Fruit fly (Drosophila melanogaster) whole organism, embryonic: ENCODE data around the gene CG7685.

ENCODE experiments used
- B-H2 ChIP-seq: fragments of 200-800 bp; sonication (Bioruptor generic); optimal IDR thresholded peaks from 2 replicates; lab custom pipeline; 2018; ENCODE audit warnings: missing biosample characterization, mild to moderate bottlenecking, missing genetic modification characterization
- CG11504 ChIP-seq: fragments of 200-800 bp; sonication (Bioruptor generic); optimal IDR thresholded peaks from 3 replicates; lab custom pipeline; 2019; ENCODE audit warnings: missing biosample characterization, mild to moderate bottlenecking, missing genetic modification characterization, moderate library complexity
- CG11723 ChIP-seq: fragments of 200-800 bp; sonication (Bioruptor generic); optimal IDR thresholded peaks from 2 replicates; lab custom pipeline; 2017; ENCODE audit warnings: missing biosample characterization, mild to moderate bottlenecking, missing genetic modification characterization
- CG12942 ChIP-seq: fragments of 200-800 bp; sonication (Bioruptor generic); optimal IDR thresholded peaks from 3 replicates; lab custom pipeline; 2016; ENCODE audit warnings: missing biosample characterization, missing genetic modification characterization
- CG13123 ChIP-seq: fragments of 200-800 bp; sonication (Bioruptor generic); optimal IDR thresholded peaks from 2 replicates; lab custom pipeline; 2016; ENCODE audit warnings: missing biosample characterization, missing genetic modification characterization
- CG14050 ChIP-seq: fragments of 200-800 bp; sonication (Bioruptor generic); IDR thresholded peaks from 3 replicates; pipeline ENCODE4 v1.3.6; 2022; ENCODE audit warnings: missing biosample characterization, missing genetic modification characterization
- CG14965 ChIP-seq: fragments of 200-800 bp; sonication (Bioruptor generic); optimal IDR thresholded peaks from 2 replicates; lab custom pipeline; 2016; ENCODE audit warnings: missing biosample characterization, missing genetic modification characterization, borderline replicate concordance
- CG15479 ChIP-seq: fragments of 200-800 bp; sonication (Bioruptor generic); optimal IDR thresholded peaks from 3 replicates; lab custom pipeline; 2019; ENCODE audit warnings: missing biosample characterization, mild to moderate bottlenecking, missing genetic modification characterization, moderate library complexity
- CG18011 ChIP-seq: fragments of 200-800 bp; sonication (Bioruptor generic); optimal IDR thresholded peaks from 2 replicates; lab custom pipeline; 2017; ENCODE audit warnings: missing biosample characterization, missing genetic modification characterization, mild to moderate bottlenecking, moderate library complexity, missing genotype
- CG18619 ChIP-seq: fragments of 200-800 bp; sonication (Bioruptor generic); optimal IDR thresholded peaks from 3 replicates; lab custom pipeline; 2017; ENCODE audit warnings: missing biosample characterization, mild to moderate bottlenecking, missing genetic modification characterization
- CG18764 ChIP-seq: fragments of 200-800 bp; sonication (Bioruptor generic); optimal IDR thresholded peaks from 3 replicates; lab custom pipeline; 2016; ENCODE audit warnings: missing biosample characterization, missing genetic modification characterization
- CG33213 ChIP-seq: fragments of 200-800 bp; sonication (Bioruptor generic); optimal IDR thresholded peaks from 3 replicates; lab custom pipeline; 2016; ENCODE audit warnings: missing biosample characterization, missing genetic modification characterization
- CG4404 ChIP-seq: fragments of 200-800 bp; sonication (Bioruptor generic); IDR thresholded peaks from 2 replicates; pipeline ENCODE4 v1.3.6; 2022; ENCODE audit warnings: missing biosample characterization, missing genetic modification characterization
- CG5180 ChIP-seq: fragments of 200-800 bp; sonication (Bioruptor generic); optimal IDR thresholded peaks from 3 replicates; lab custom pipeline; 2017; ENCODE audit warnings: missing biosample characterization, missing genetic modification characterization, mild to moderate bottlenecking, moderate library complexity, missing genetic modification reagents
- Chrac-16 ChIP-seq: fragments of 200-800 bp; sonication (Bioruptor generic); optimal IDR thresholded peaks from 3 replicates; lab custom pipeline; 2016; ENCODE audit warnings: missing biosample characterization, missing genetic modification characterization
- D ChIP-seq, 2 experiments: fragments of 200-800 bp in 1 of 2; fragments of >200 bp in 1 of 2; sonication (Bioruptor generic) in 1 of 2; optimal IDR thresholded peaks; 2 replicates in 1 of 2; 3 replicates in 1 of 2; lab custom pipeline; 2017; ENCODE audit warnings: mild to moderate bottlenecking in 1 of 2, missing biosample characterization in 1 of 2, missing genetic modification characterization in 1 of 2, missing genetic modification reagents in 1 of 2
- D19A ChIP-seq: fragments of 200-800 bp; optimal IDR thresholded peaks from 3 replicates; lab custom pipeline; 2019; ENCODE audit warnings: missing biosample characterization, mild to moderate bottlenecking, missing genetic modification characterization, moderate library complexity
- Elba2 ChIP-seq: fragments of 200-800 bp; sonication (Bioruptor generic); optimal IDR thresholded peaks from 3 replicates; lab custom pipeline; 2016; ENCODE audit warnings: missing biosample characterization, missing genetic modification characterization
- Fer3 ChIP-seq: fragments of 200-800 bp; sonication (Bioruptor generic); optimal IDR thresholded peaks from 2 replicates; lab custom pipeline; 2018; ENCODE audit warnings: missing biosample characterization, mild to moderate bottlenecking, missing genetic modification characterization, moderate library complexity
- HLHmδ ChIP-seq: fragments of 200-800 bp; sonication (Bioruptor generic); optimal IDR thresholded peaks from 2 replicates; lab custom pipeline; 2018; ENCODE audit warnings: missing biosample characterization, mild to moderate bottlenecking, missing genetic modification characterization, moderate library complexity
- Hey ChIP-seq: fragments of 200-800 bp; sonication (Bioruptor generic); optimal IDR thresholded peaks from 3 replicates; lab custom pipeline; 2018; ENCODE audit warnings: missing biosample characterization, mild to moderate bottlenecking, missing genetic modification characterization
- Hr78 ChIP-seq, 2 experiments: fragments of 200-800 bp in 1 of 2; fragments of >200 bp in 1 of 2; sonication (Bioruptor generic) in 1 of 2; optimal IDR thresholded peaks; 2 replicates each; lab custom pipeline; 2017 to 2019; ENCODE audit warnings: missing biosample characterization in 2 of 2, missing genetic modification characterization in 2 of 2, mild to moderate bottlenecking in 1 of 2, moderate library complexity in 1 of 2
- Lhr ChIP-seq: fragments of 200-800 bp; sonication (Bioruptor generic); optimal IDR thresholded peaks from 3 replicates; lab custom pipeline; 2017; ENCODE audit warnings: mild to moderate bottlenecking, missing biosample characterization, missing genetic modification reagents, missing genetic modification characterization
- Myb ChIP-seq: fragments of 200-800 bp; sonication (Bioruptor generic); optimal IDR thresholded peaks from 2 replicates; lab custom pipeline; 2016; ENCODE audit warnings: missing biosample characterization, missing genetic modification characterization
- Oaz ChIP-seq: fragments of 200-800 bp; sonication (Bioruptor generic); IDR thresholded peaks from 2 replicates; pipeline ENCODE4 v1.3.6; 2022; ENCODE audit warnings: missing biosample characterization, missing genetic modification characterization
- Pdp1 ChIP-seq, 2 experiments: fragments of 200-800 bp; sonication (Bioruptor generic); optimal IDR thresholded peaks; 3 replicates each; lab custom pipeline; 2016; ENCODE audit warnings: missing biosample characterization in 2 of 2, missing genetic modification characterization in 2 of 2, mild to moderate bottlenecking in 1 of 2, moderate library complexity in 1 of 2
- Ravus ChIP-seq: fragments of 200-800 bp; sonication (Bioruptor generic); IDR thresholded peaks from 2 replicates; pipeline ENCODE4 v1.3.6; 2022; ENCODE audit warnings: missing biosample characterization, missing genetic modification characterization
- Sox102F ChIP-seq: fragments of 200-800 bp; sonication (Bioruptor generic); optimal IDR thresholded peaks from 2 replicates; lab custom pipeline; 2018; ENCODE audit warnings: missing biosample characterization, mild to moderate bottlenecking, missing genetic modification characterization, moderate library complexity
- Vsx1 ChIP-seq: fragments of 200-800 bp; sonication (Bioruptor generic); optimal IDR thresholded peaks from 2 replicates; lab custom pipeline; 2017; ENCODE audit warnings: missing biosample characterization, mild to moderate bottlenecking, missing genetic modification characterization, missing genetic modification reagents
- bab2 ChIP-seq: fragments of 200-800 bp; sonication (Bioruptor generic); optimal IDR thresholded peaks from 2 replicates; lab custom pipeline; 2016; ENCODE audit warnings: missing biosample characterization, missing genetic modification characterization
- br ChIP-seq: fragments of >200 bp; optimal IDR thresholded peaks from 2 replicates; lab custom pipeline; 2017
- cas ChIP-seq: fragments of 200-800 bp; sonication (Bioruptor generic); IDR thresholded peaks from 2 replicates; pipeline ENCODE4 v1.3.6; 2022; ENCODE audit warnings: missing biosample characterization, missing genetic modification characterization
- chm ChIP-seq: fragments of 200-800 bp; sonication (Bioruptor generic); IDR thresholded peaks from 2 replicates; pipeline ENCODE4 v1.3.6; 2022; ENCODE audit warnings: missing biosample characterization, missing genetic modification characterization
- chn ChIP-seq: fragments of 200-800 bp; sonication (Bioruptor generic); optimal IDR thresholded peaks from 2 replicates; lab custom pipeline; 2016; ENCODE audit warnings: missing biosample characterization, missing genetic modification characterization
- eve ChIP-seq, 2 experiments: fragments of >200 bp; optimal IDR thresholded peaks; 2 replicates each; lab custom pipeline; 2017; ENCODE audit warnings: missing biosample characterization in 2 of 2, missing genetic modification characterization in 2 of 2
- gcm2 ChIP-seq: fragments of 200-800 bp; sonication (Bioruptor generic); optimal IDR thresholded peaks from 2 replicates; lab custom pipeline; 2016; ENCODE audit warnings: missing biosample characterization, missing genetic modification characterization
- gsb ChIP-seq: fragments of 200-800 bp; sonication (Bioruptor generic); IDR thresholded peaks from 2 replicates; pipeline ENCODE4 v1.3.6; 2022; ENCODE audit warnings: missing biosample characterization, missing genetic modification characterization
- ind ChIP-seq: fragments of 200-800 bp; sonication (Bioruptor generic); optimal IDR thresholded peaks from 3 replicates; lab custom pipeline; 2016; ENCODE audit warnings: missing biosample characterization, missing genetic modification characterization
- luna ChIP-seq: fragments of 200-800 bp; sonication (Bioruptor generic); optimal IDR thresholded peaks from 2 replicates; lab custom pipeline; 2016; ENCODE audit warnings: missing biosample characterization, missing genetic modification characterization
- nerfin-2 ChIP-seq: fragments of 200-800 bp; sonication (Bioruptor generic); IDR thresholded peaks from 2 replicates; pipeline ENCODE4 v1.3.6; 2022; ENCODE audit warnings: missing biosample characterization, missing genetic modification characterization; ENCODE audit not compliant: partially characterized antibody
- nom ChIP-seq: fragments of 200-800 bp; sonication (Bioruptor generic); optimal IDR thresholded peaks from 2 replicates; lab custom pipeline; 2017; ENCODE audit warnings: missing biosample characterization, missing genetic modification characterization, mild to moderate bottlenecking, moderate library complexity, missing genetic modification reagents
- repo ChIP-seq: fragments of 200-800 bp; sonication (Bioruptor generic); optimal IDR thresholded peaks from 2 replicates; lab custom pipeline; 2016; ENCODE audit warnings: missing biosample characterization, missing genetic modification characterization
- sc ChIP-seq, 3 experiments: fragments of >200 bp in 2 of 3; fragments of 200-800 bp in 1 of 3; sonication (Bioruptor generic) in 1 of 3; optimal IDR thresholded peaks; 2 replicates in 2 of 3; 3 replicates in 1 of 3; lab custom pipeline; 2017; ENCODE audit warnings: mild to moderate bottlenecking in 1 of 3, missing biosample characterization in 1 of 3, missing genetic modification characterization in 1 of 3, missing genetic modification reagents in 1 of 3
- ssp ChIP-seq: fragments of 200-800 bp; sonication (Bioruptor generic); IDR thresholded peaks from 2 replicates; pipeline ENCODE4 v1.3.6; 2022; ENCODE audit warnings: missing biosample characterization, missing genetic modification characterization
- ttk ChIP-seq: fragments of 200-800 bp; sonication (Bioruptor generic); IDR thresholded peaks from 2 replicates; pipeline ENCODE4 v2.1.2; 2022; ENCODE audit warnings: missing biosample characterization, missing genetic modification characterization
- wdn ChIP-seq: fragments of 200-800 bp; sonication (Bioruptor generic); IDR thresholded peaks from 2 replicates; pipeline ENCODE4 v1.3.6; 2022; ENCODE audit warnings: missing biosample characterization, missing genetic modification characterization
- wor ChIP-seq: fragments of 200-800 bp; sonication (Bioruptor generic); IDR thresholded peaks from 2 replicates; pipeline ENCODE4 v1.3.6; 2022; ENCODE audit warnings: missing biosample characterization, missing genetic modification characterization

The CG7685 gene

dm6 chr3R:18396801-18397604 lies 7.7 kb upstream of the CG7685 start, which contains the start of gene Vti1b (continued):
- TF ChIP-seq CG11723 (GFP tag; lab: Kevin White, UChicago) (peak; percentile 92), Myb (GFP tag; lab: Kevin White, UChicago) (peak; percentile 70), D19A (tag; lab: Kevin White, UChicago) (peak; percentile 91), wor (GFP tag; lab: Robert Waterston, UW) (peak; percentile 93), Vsx1 (GFP tag; lab: Kevin White, UChicago) (peak; percentile 87), gsb (GFP tag; lab: Robert Waterston, UW) (peak; percentile 74), CG5180 (peak; percentile 81), CG33213 (GFP tag; lab: Kevin White, UChicago) (peak; percentile 93), Ravus (peak; percentile 82), CG18011 (GFP tag; lab: Kevin White, UChicago) (peak; percentile 73), nom (GFP tag; lab: Kevin White, UChicago) (peak; percentile 82), Hey (tag; lab: Kevin White, UChicago) (peak; percentile 0), ttk (peak; percentile 92), Pdp1 (GFP tag; optimal IDR thresholded peaks at IDR 0.05; lab: Kevin White, UChicago) (peak; percentile 86 to 94), br (lab: Kevin White, UChicago) (no peak), Lhr (peak; percentile 73), CG15479 (GFP tag; lab: Kevin White, UChicago) (no peak), B-H2 (GFP tag; lab: Kevin White, UChicago) (peak; percentile 42), luna (GFP tag; lab: Kevin White, UChicago) (peak; percentile 81), CG4404 (GFP tag; lab: Robert Waterston, UW) (peak; percentile 85), Hr78 (GFP tag; optimal IDR thresholded peaks at IDR 0.05; lab: Kevin White, UChicago) (peak in 1 of 2 experiments; percentile 89), CG14050 (GFP tag; lab: Robert Waterston, UW) (peak; percentile 90), Chrac-16 (GFP tag; lab: Kevin White, UChicago) (peak; percentile 96), gcm2 (GFP tag; lab: Kevin White, UChicago) (peak; percentile 91), D (optimal IDR thresholded peaks at IDR 0.05; lab: Kevin White, UChicago) (peak; percentile 15), D (GFP tag; optimal IDR thresholded peaks at IDR 0.05; lab: Kevin White, UChicago) (peak; percentile 94), CG14965 (GFP tag; lab: Kevin White, UChicago) (peak; percentile 61), HLHmδ (peak; percentile 62), CG18764 (peak; percentile 79), nerfin-2 (GFP tag; lab: Robert Waterston, UW) (no peak), ssp (GFP tag; lab: Robert Waterston, UW) (peak; percentile 87), Oaz (GFP tag; lab: Robert Waterston, UW) (peak; percentile 79), repo (GFP tag; lab: Kevin White, UChicago) (peak; percentile 75), wdn (GFP tag; lab: Robert Waterston, UW) (peak; percentile 86), CG13123 (peak; percentile 89), bab2 (peak; percentile 97), CG12942 (GFP tag; lab: Kevin White, UChicago) (peak; percentile 90), ind (GFP tag; lab: Kevin White, UChicago) (peak; percentile 96), eve (GFP tag; optimal IDR thresholded peaks at IDR 0.05; lab: Kevin White, UChicago) (no peak), sc (optimal IDR thresholded peaks at IDR 0.05; lab: Kevin White, UChicago) (no peak), sc (GFP tag; optimal IDR thresholded peaks at IDR 0.05; lab: Kevin White, UChicago) (peak; percentile 93), Sox102F (peak; percentile 97), CG11504 (tag; lab: Kevin White, UChicago) (peak; percentile 95), cas (0 out of 2 replicates have a peak, but pooled peaks have one; percentile 37), Fer3 (peak; percentile 93), chm (peak; percentile 90), Elba2 (GFP tag; lab: Kevin White, UChicago) (peak; percentile 63), chn (peak; percentile 96), CG18619 (GFP tag; lab: Kevin White, UChicago) (peak; percentile 90)
